Fruit fly (Drosophila melanogaster) whole organism, embryonic: ENCODE results near the gene CG34107.

ENCODE experiments used
- Ada2b ChIP-seq: fragments of 200-800 bp; sonication (Bioruptor generic); IDR thresholded peaks from 2 replicates; pipeline ENCODE4 v1.3.6; 2022; ENCODE audit warnings: missing biosample characterization, missing genetic modification characterization
- Bgb ChIP-seq: fragments of 200-800 bp; sonication (Bioruptor generic); IDR thresholded peaks from 2 replicates; pipeline ENCODE4 v1.3.6; 2022; ENCODE audit warnings: missing biosample characterization, missing genetic modification characterization; ENCODE audit not compliant: partially characterized antibody
- CG10366 ChIP-seq: fragments of 200-800 bp; sonication (Bioruptor generic); IDR thresholded peaks from 2 replicates; pipeline ENCODE4 v1.3.6; 2022; ENCODE audit warnings: missing biosample characterization, missing genetic modification characterization
- CG11398 ChIP-seq: fragments of 200-800 bp; sonication (Bioruptor generic); optimal IDR thresholded peaks from 2 replicates; lab custom pipeline; 2016; ENCODE audit warnings: missing biosample characterization, missing genetic modification characterization
- CG12299 ChIP-seq: fragments of 200-800 bp; sonication (Bioruptor generic); optimal IDR thresholded peaks from 2 replicates; lab custom pipeline; 2018; ENCODE audit warnings: missing biosample characterization, mild to moderate bottlenecking, missing genetic modification characterization
- CG13123 ChIP-seq: fragments of 200-800 bp; sonication (Bioruptor generic); optimal IDR thresholded peaks from 2 replicates; lab custom pipeline; 2016; ENCODE audit warnings: missing biosample characterization, missing genetic modification characterization
- CG13296 ChIP-seq: fragments of 200-800 bp; sonication (Bioruptor generic); optimal IDR thresholded peaks from 3 replicates; lab custom pipeline; 2018; ENCODE audit warnings: missing biosample characterization, mild to moderate bottlenecking, missing genetic modification characterization
- CG1529 ChIP-seq: fragments of 200-800 bp; sonication (Bioruptor generic); optimal IDR thresholded peaks from 3 replicates; lab custom pipeline; 2018; ENCODE audit warnings: missing biosample characterization, missing genetic modification characterization
- CG17186 ChIP-seq: fragments of 200-800 bp; sonication (Bioruptor generic); optimal IDR thresholded peaks from 3 replicates; lab custom pipeline; 2017; ENCODE audit warnings: missing biosample characterization, missing genetic modification reagents, missing genetic modification characterization
- CG17359 ChIP-seq: fragments of 200-800 bp; sonication (Bioruptor generic); optimal IDR thresholded peaks from 3 replicates; lab custom pipeline; 2018; ENCODE audit warnings: missing biosample characterization, mild to moderate bottlenecking, missing genetic modification characterization, moderate library complexity
- CG17361 ChIP-seq: fragments of 200-800 bp; sonication (Bioruptor generic); IDR thresholded peaks from 3 replicates; pipeline ENCODE4 v1.3.6; 2022; ENCODE audit warnings: missing biosample characterization, missing genetic modification characterization
- CG18476 ChIP-seq: fragments of 200-800 bp; sonication (Bioruptor generic); optimal IDR thresholded peaks from 2 replicates; lab custom pipeline; 2016; ENCODE audit warnings: missing biosample characterization, mild to moderate bottlenecking, missing genetic modification characterization
- CG18619 ChIP-seq: fragments of 200-800 bp; sonication (Bioruptor generic); optimal IDR thresholded peaks from 3 replicates; lab custom pipeline; 2017; ENCODE audit warnings: missing biosample characterization, mild to moderate bottlenecking, missing genetic modification characterization
- CG2199 ChIP-seq: fragments of 200-800 bp; sonication (Bioruptor generic); IDR thresholded peaks from 3 replicates; pipeline ENCODE4 v1.3.6; 2022; ENCODE audit warnings: missing biosample characterization, missing genetic modification characterization
- CG30403 ChIP-seq: fragments of 200-800 bp; sonication (Bioruptor generic); optimal IDR thresholded peaks from 3 replicates; lab custom pipeline; 2016; ENCODE audit warnings: missing biosample characterization, missing genetic modification characterization
- CG30431 ChIP-seq: fragments of 200-800 bp; sonication (Bioruptor generic); optimal IDR thresholded peaks from 2 replicates; lab custom pipeline; 2017; ENCODE audit warnings: missing biosample characterization, missing genetic modification characterization
- CG3838 ChIP-seq: fragments of 200-800 bp; sonication (Bioruptor generic); optimal IDR thresholded peaks from 3 replicates; lab custom pipeline; 2016; ENCODE audit warnings: missing biosample characterization, missing genetic modification characterization
- CG5245 ChIP-seq: fragments of 200-800 bp; sonication (Bioruptor generic); optimal IDR thresholded peaks from 3 replicates; lab custom pipeline; 2016; ENCODE audit warnings: missing biosample characterization, missing genetic modification characterization
- CG7271 ChIP-seq: fragments of 200-800 bp; sonication (Bioruptor generic); optimal IDR thresholded peaks from 2 replicates; lab custom pipeline; 2018; ENCODE audit warnings: missing biosample characterization, mild to moderate bottlenecking, missing genetic modification characterization, moderate library complexity
- CG8944 ChIP-seq: fragments of 200-800 bp; sonication (Bioruptor generic); optimal IDR thresholded peaks from 3 replicates; lab custom pipeline; 2016; ENCODE audit warnings: missing biosample characterization, missing genetic modification characterization
- Dll ChIP-seq: fragments of 200-800 bp; sonication (Bioruptor generic); IDR thresholded peaks from 4 replicates; pipeline ENCODE4 v1.3.6; 2022; ENCODE audit warnings: missing biosample characterization, missing genetic modification characterization; ENCODE audit not compliant: partially characterized antibody
- Fer2 ChIP-seq: fragments of 200-800 bp; sonication (Bioruptor generic); optimal IDR thresholded peaks from 2 replicates; lab custom pipeline; 2018; ENCODE audit warnings: missing biosample characterization, mild to moderate bottlenecking, missing genetic modification characterization, moderate library complexity
- Hmr ChIP-seq: fragments of 200-800 bp; sonication (Bioruptor generic); optimal IDR thresholded peaks from 3 replicates; lab custom pipeline; 2017; ENCODE audit warnings: mild to moderate bottlenecking, missing biosample characterization, missing genetic modification reagents, missing genetic modification characterization
- Hr3 ChIP-seq: fragments of 200-800 bp; sonication (Bioruptor generic); optimal IDR thresholded peaks from 3 replicates; lab custom pipeline; 2016; ENCODE audit warnings: missing biosample characterization, missing genetic modification characterization
- Hsf ChIP-seq: fragments of 200-800 bp; sonication (Bioruptor generic); optimal IDR thresholded peaks from 3 replicates; lab custom pipeline; 2016; ENCODE audit warnings: missing biosample characterization, missing genetic modification characterization
- Lim3 ChIP-seq: fragments of 200-800 bp; sonication (Bioruptor generic); IDR thresholded peaks from 2 replicates; pipeline ENCODE4 v1.3.6; 2022; ENCODE audit warnings: missing biosample characterization, missing genetic modification characterization
- MTF-1 ChIP-seq: fragments of 200-800 bp; sonication (Bioruptor generic); optimal IDR thresholded peaks from 2 replicates; lab custom pipeline; 2018; ENCODE audit warnings: missing biosample characterization, mild to moderate bottlenecking, missing genetic modification characterization, borderline replicate concordance
- Opbp ChIP-seq: fragments of 200-800 bp; sonication (Bioruptor generic); IDR thresholded peaks from 3 replicates; pipeline ENCODE4 v1.3.6; 2022; ENCODE audit warnings: missing biosample characterization, missing genetic modification characterization; ENCODE audit not compliant: partially characterized antibody
- Sin3A ChIP-seq: fragments of >200 bp; optimal IDR thresholded peaks from 2 replicates; lab custom pipeline; 2018
- Sry-β ChIP-seq: fragments of 200-800 bp; sonication (Bioruptor generic); optimal IDR thresholded peaks from 2 replicates; lab custom pipeline; 2018; ENCODE audit warnings: missing biosample characterization, mild to moderate bottlenecking, missing genetic modification characterization, moderate library complexity
- Sry-δ ChIP-seq: fragments of 200-800 bp; sonication (Bioruptor generic); optimal IDR thresholded peaks from 2 replicates; lab custom pipeline; 2016; ENCODE audit warnings: missing biosample characterization, missing genetic modification characterization
- Taf1 ChIP-seq: fragments of 200-800 bp; sonication (Bioruptor generic); IDR thresholded peaks from 2 replicates; pipeline ENCODE4 v1.3.6; 2022; ENCODE audit warnings: missing biosample characterization, missing genetic modification characterization
- Trl ChIP-seq, 3 experiments: fragments of >200 bp in 2 of 3; fragments of 200-800 bp in 1 of 3; sonication (Bioruptor generic) in 1 of 3; optimal IDR thresholded peaks; 2 replicates in 1 of 3; 3 replicates in 2 of 3; lab custom pipeline; 2016 to 2017; ENCODE audit warnings: missing biosample characterization in 1 of 3, missing genetic modification characterization in 1 of 3
- YL-1 ChIP-seq: fragments of 200-800 bp; sonication (Bioruptor generic); optimal IDR thresholded peaks from 3 replicates; lab custom pipeline; 2017; ENCODE audit warnings: missing biosample characterization, mild to moderate bottlenecking, missing genetic modification characterization
- ac ChIP-seq: fragments of 200-800 bp; sonication (Bioruptor generic); optimal IDR thresholded peaks from 3 replicates; lab custom pipeline; 2017; ENCODE audit warnings: missing biosample characterization, mild to moderate bottlenecking, missing genetic modification characterization
- ase ChIP-seq: fragments of 200-800 bp; sonication (Bioruptor generic); IDR thresholded peaks from 3 replicates; pipeline ENCODE4 v1.3.6; 2022; ENCODE audit warnings: missing biosample characterization, missing genetic modification characterization
- bcd ChIP-seq: fragments of 200-800 bp; sonication (Bioruptor generic); optimal IDR thresholded peaks from 2 replicates; lab custom pipeline; 2017; ENCODE audit warnings: missing biosample characterization, mild to moderate bottlenecking, missing genetic modification characterization
- chm ChIP-seq: fragments of 200-800 bp; sonication (Bioruptor generic); IDR thresholded peaks from 2 replicates; pipeline ENCODE4 v1.3.6; 2022; ENCODE audit warnings: missing biosample characterization, missing genetic modification characterization
- dimm ChIP-seq: fragments of 200-800 bp; sonication (Bioruptor generic); IDR thresholded peaks from 2 replicates; pipeline ENCODE4 v1.3.6; 2022; ENCODE audit warnings: missing biosample characterization, missing genetic modification characterization
- eyg ChIP-seq: fragments of 200-800 bp; sonication (Bioruptor generic); optimal IDR thresholded peaks from 3 replicates; lab custom pipeline; 2016; ENCODE audit warnings: missing biosample characterization, missing genetic modification characterization
- grau ChIP-seq: fragments of 200-800 bp; optimal IDR thresholded peaks from 3 replicates; lab custom pipeline; 2019; ENCODE audit warnings: missing biosample characterization, mild to moderate bottlenecking, missing genetic modification characterization, moderate library complexity
- jumu ChIP-seq: fragments of 200-800 bp; sonication (Bioruptor generic); optimal IDR thresholded peaks from 3 replicates; lab custom pipeline; 2016; ENCODE audit warnings: missing biosample characterization, missing genetic modification characterization
- kay ChIP-seq: fragments of 200-800 bp; sonication (Bioruptor generic); optimal IDR thresholded peaks from 2 replicates; lab custom pipeline; 2016; ENCODE audit warnings: missing biosample characterization, missing genetic modification characterization
- klu ChIP-seq: fragments of 200-800 bp; sonication (Bioruptor generic); IDR thresholded peaks from 2 replicates; pipeline ENCODE4 v1.3.6; 2022; ENCODE audit warnings: missing biosample characterization, missing genetic modification characterization
- maf-S ChIP-seq: fragments of 200-800 bp; sonication (Bioruptor generic); optimal IDR thresholded peaks from 2 replicates; lab custom pipeline; 2016; ENCODE audit warnings: missing biosample characterization, missing genetic modification characterization
- mam ChIP-seq: fragments of 200-800 bp; sonication (Bioruptor generic); optimal IDR thresholded peaks from 3 replicates; lab custom pipeline; 2016; ENCODE audit warnings: missing biosample characterization, missing genetic modification characterization
- mirr ChIP-seq: fragments of 200-800 bp; sonication (Bioruptor generic); optimal IDR thresholded peaks from 3 replicates; lab custom pipeline; 2018; ENCODE audit warnings: missing biosample characterization, mild to moderate bottlenecking, missing genetic modification characterization
- nerfin-1 ChIP-seq: fragments of 200-800 bp; sonication (Bioruptor generic); optimal IDR thresholded peaks from 3 replicates; lab custom pipeline; 2019; ENCODE audit warnings: missing biosample characterization, mild to moderate bottlenecking, missing genetic modification characterization, moderate library complexity
- odd ChIP-seq: fragments of 200-800 bp; sonication (Bioruptor generic); optimal IDR thresholded peaks from 2 replicates; lab custom pipeline; 2017; ENCODE audit warnings: missing biosample characterization, mild to moderate bottlenecking, missing genetic modification characterization
- org-1 ChIP-seq: fragments of 200-800 bp; sonication (Bioruptor generic); optimal IDR thresholded peaks from 2 replicates; lab custom pipeline; 2017; ENCODE audit warnings: missing biosample characterization, missing genetic modification characterization
- peb ChIP-seq: fragments of 200-800 bp; sonication (Bioruptor generic); IDR thresholded peaks from 2 replicates; pipeline ENCODE4 v1.3.6; 2022; ENCODE audit warnings: missing biosample characterization, missing genetic modification characterization
- yki ChIP-seq: fragments of >200 bp; optimal IDR thresholded peaks from 3 replicates; lab custom pipeline; 2018

CG34107 gene

DNA sequence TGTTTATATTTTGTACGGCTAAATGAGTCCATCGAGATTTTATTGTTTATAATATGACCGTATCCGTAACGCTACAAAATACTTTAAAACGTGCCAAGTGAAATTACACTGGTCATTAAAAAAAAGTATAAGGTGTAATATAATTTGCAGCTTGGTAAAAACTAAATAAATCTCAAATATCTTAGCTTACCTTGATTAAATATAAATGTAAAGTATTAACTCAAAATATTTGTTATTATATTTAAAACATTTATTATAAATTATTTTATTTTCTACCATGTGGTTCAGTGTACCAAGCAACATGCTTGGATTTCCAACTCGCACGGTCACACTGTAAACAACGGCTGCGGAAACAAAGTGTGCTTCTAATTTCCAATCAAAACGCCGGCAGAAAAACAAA, 37.1 kb downstream of the CG34107 start, which contains the start of the genes Sirt6 and pont (continued):
- no peak for TF ChIP-seq Lim3
- TF ChIP-seq CG17186 (GFP tag; lab: Kevin White, UChicago) = peak; percentile 36
- peak; percentile 96 for TF ChIP-seq CG17359
- TF ChIP-seq Dll = no peak
- no peak for TF ChIP-seq Ada2b (GFP tag; lab: Robert Waterston, UW)
- TF ChIP-seq Sry-β = peak; percentile 54
- TF ChIP-seq odd (GFP tag; lab: Kevin White, UChicago) = peak; percentile 83
- peak; percentile 76 for TF ChIP-seq MTF-1 (GFP tag; lab: Kevin White, UChicago)
- TF ChIP-seq CG10366 (GFP tag; lab: Robert Waterston, UW) = no peak
- no peak for TF ChIP-seq dimm (GFP tag; lab: Robert Waterston, UW)
- TF ChIP-seq CG8944 = peak; percentile 55
- TF ChIP-seq jumu (GFP tag; lab: Kevin White, UChicago) = no peak
- TF ChIP-seq nerfin-1 (tag; lab: Kevin White, UChicago) = peak; percentile 92
- peak; percentile 93 for TF ChIP-seq CG13296 (GFP tag; lab: Kevin White, UChicago)
- TF ChIP-seq maf-S (GFP tag; lab: Kevin White, UChicago) = peak; percentile 7
- TF ChIP-seq CG11398 (GFP tag; lab: Kevin White, UChicago) = peak; percentile 1
- TF ChIP-seq Trl (optimal IDR thresholded peaks at IDR 0.05; lab: Kevin White, UChicago) = no peak
- peak; percentile 57 for TF ChIP-seq Trl (GFP tag; optimal IDR thresholded peaks at IDR 0.05; lab: Kevin White, UChicago)
- TF ChIP-seq CG17361 (GFP tag; lab: Robert Waterston, UW) = no peak
- TF ChIP-seq ase (GFP tag; lab: Robert Waterston, UW) = no peak
- peak; percentile 90 for TF ChIP-seq Fer2 (tag; lab: Kevin White, UChicago)
- TF ChIP-seq Taf1 (GFP tag; lab: Robert Waterston, UW) = no peak
- peak; percentile 90 for TF ChIP-seq YL-1 (GFP tag; lab: Kevin White, UChicago)
- TF ChIP-seq Hr3 (GFP tag; lab: Kevin White, UChicago) = peak; percentile 97
- peak; percentile 96 for TF ChIP-seq Hmr (GFP tag; lab: Kevin White, UChicago)
- peak; percentile 92 for TF ChIP-seq CG12299 (tag; lab: Kevin White, UChicago)
- TF ChIP-seq peb (GFP tag; lab: Robert Waterston, UW) = no peak
- peak; percentile 76 for TF ChIP-seq CG1529 (GFP tag; lab: Kevin White, UChicago)
- TF ChIP-seq bcd (GFP tag; lab: Kevin White, UChicago) = peak; percentile 94
- TF ChIP-seq Sin3A = no peak
- peak; percentile 31 for TF ChIP-seq ac (GFP tag; lab: Kevin White, UChicago)
- TF ChIP-seq Hsf (GFP tag; lab: Kevin White, UChicago) = peak; percentile 74
- peak; percentile 96 for TF ChIP-seq grau (tag; lab: Kevin White, UChicago)
- TF ChIP-seq CG3838 (GFP tag; lab: Kevin White, UChicago) = peak; percentile 58
- peak; percentile 95 for TF ChIP-seq CG30403 (GFP tag; lab: Kevin White, UChicago)
- TF ChIP-seq yki (lab: Kevin White, UChicago) = no peak
- no peak for TF ChIP-seq klu (GFP tag; lab: Robert Waterston, UW)
- TF ChIP-seq CG30431 (GFP tag; lab: Kevin White, UChicago) = peak; percentile 88
- TF ChIP-seq Opbp (GFP tag; lab: Robert Waterston, UW) = no peak
- TF ChIP-seq CG7271 = peak; percentile 96
- no peak for TF ChIP-seq CG2199 (GFP tag; lab: Robert Waterston, UW)
- peak; percentile 71 for TF ChIP-seq mam (GFP tag; lab: Kevin White, UChicago)
- peak; percentile 11 for TF ChIP-seq Sry-δ (GFP tag; lab: Kevin White, UChicago)
- TF ChIP-seq CG5245 (GFP tag; lab: Kevin White, UChicago) = peak; percentile 84
- TF ChIP-seq mirr (GFP tag; lab: Kevin White, UChicago) = peak; percentile 20
- TF ChIP-seq eyg (GFP tag; lab: Kevin White, UChicago) = peak; percentile 15
- peak; percentile 87 for TF ChIP-seq CG18476 (GFP tag; lab: Kevin White, UChicago)
- no peak for TF ChIP-seq Bgb (GFP tag; lab: Robert Waterston, UW)
- TF ChIP-seq kay (GFP tag; lab: Kevin White, UChicago) = peak; percentile 87
- TF ChIP-seq org-1 (GFP tag; lab: Kevin White, UChicago) = peak; percentile 88
- peak; percentile 91 for TF ChIP-seq CG18619
- TF ChIP-seq CG13123 (GFP tag; lab: Kevin White, UChicago) = peak; percentile 89
- no peak for TF ChIP-seq chm (GFP tag; lab: Robert Waterston, UW)
